Worm (Caenorhabditis elegans) whole organism, L2 larva: ENCODE measurements around the gene C52G5.3.

Source experiments
- C34F6.9 ChIP-seq: fragments of 150-350 bp; optimal IDR thresholded peaks from 2 replicates; lab custom pipeline; 2014; ENCODE audit warnings: missing biosample characterization, missing genetic modification characterization
- R02D3.7 ChIP-seq: fragments of 150-350 bp; optimal IDR thresholded peaks from 2 replicates; lab custom pipeline; 2014; ENCODE audit warnings: missing biosample characterization, missing genetic modification characterization
- ama-1 ChIP-seq: fragments of 150-350 bp; optimal IDR thresholded peaks from 2 replicates; lab custom pipeline; 2018; ENCODE audit warnings: inconsistent platforms
- blmp-1 ChIP-seq: sonication (generic microtip); optimal IDR thresholded peaks from 2 replicates; lab custom pipeline; 2017; ENCODE audit warnings: missing genetic modification characterization, mild to moderate bottlenecking, missing compliant biosample characterization, antibody characterized with exemption, moderate library complexity; ENCODE audit not compliant: insufficient read depth
- ceh-82 ChIP-seq: fragments of 150-350 bp; optimal IDR thresholded peaks from 2 replicates; lab custom pipeline; 2014; ENCODE audit warnings: missing biosample characterization, missing genetic modification characterization
- lin-13 ChIP-seq: fragments of 150-350 bp; optimal IDR thresholded peaks from 2 replicates; lab custom pipeline; 2014; ENCODE audit warnings: missing biosample characterization, missing genetic modification reagents, missing genetic modification characterization
- nhr-11 ChIP-seq: fragments of 150-350 bp; optimal IDR thresholded peaks from 2 replicates; lab custom pipeline; 2014; ENCODE audit warnings: missing biosample characterization, missing genetic modification characterization
- nhr-23 ChIP-seq: fragments of 150-350 bp; optimal IDR thresholded peaks from 2 replicates; lab custom pipeline; 2014; ENCODE audit warnings: missing biosample characterization, missing genetic modification reagents, missing genetic modification characterization
- skn-1 ChIP-seq: sonication (generic microtip); optimal IDR thresholded peaks from 2 replicates; lab custom pipeline; 2017; ENCODE audit warnings: missing biosample characterization, missing genetic modification characterization
- snpc-4 ChIP-seq: fragments of 150-350 bp; optimal IDR thresholded peaks from 2 replicates; lab custom pipeline; 2014; ENCODE audit warnings: missing biosample characterization, missing genetic modification characterization
- ztf-11 ChIP-seq: sonication (generic microtip); optimal IDR thresholded peaks from 2 replicates; lab custom pipeline; 2017; ENCODE audit warnings: missing biosample characterization, missing genetic modification characterization

- TF ChIP-seq snpc-4 (tag; lab: Kevin White, UChicago) (no peak), nhr-11 (no peak), blmp-1 (no peak), skn-1 (tag; lab: Kevin White, UChicago) (no peak), nhr-23 (tag; lab: Kevin White, UChicago) (no peak), R02D3.7 (tag; lab: Kevin White, UChicago) (no peak), lin-13 (GFP tag; lab: Kevin White, UChicago) (no peak), ceh-82 (tag; lab: Kevin White, UChicago) (no peak), ztf-11 (tag; lab: Kevin White, UChicago) (no peak), ama-1 (no peak), C34F6.9 (tag; lab: Kevin White, UChicago) (no peak)
Observed at ce11 chrX:12884873-12885272, 38.9 kb upstream of the C52G5.3 start, which contains the start of gene gpc-1.
